Worm (Caenorhabditis elegans): ENCODE measurements around the gene mkk-4.

ce11 chrX:10079230-10079629, 51.6 kb downstream of the mkk-4 start:
- TF ChIP-seq nhr-237 (tag; optimal IDR thresholded peaks at IDR 0.05) (no peak), snpc-4 (tag; optimal IDR thresholded peaks at IDR 0.05) (no peak), nhr-77 (tag; optimal IDR thresholded peaks at IDR 0.05) (no peak), unc-39 (tag; optimal IDR thresholded peaks at IDR 0.05) (no peak), nhr-12 (tag; optimal IDR thresholded peaks at IDR 0.05) (no peak), ama-1 (optimal IDR thresholded peaks at IDR 0.05) (no peak), elt-1 (tag; optimal IDR thresholded peaks at IDR 0.05) (no peak), skn-1 (tag; optimal IDR thresholded peaks at IDR 0.05) (no peak)
